Worm (Caenorhabditis elegans) whole organism, L2 larva: Measurements from ENCODE around the gene ttbk-3.

Experiments used
- blmp-1 ChIP-seq: sonication (generic microtip); optimal IDR thresholded peaks from 2 replicates; lab custom pipeline; 2017; ENCODE audit warnings: missing genetic modification characterization, mild to moderate bottlenecking, missing compliant biosample characterization, antibody characterized with exemption, moderate library complexity; ENCODE audit not compliant: insufficient read depth
- fos-1 ChIP-seq: fragments of 150-350 bp; optimal IDR thresholded peaks from 2 replicates; lab custom pipeline; 2014; ENCODE audit warnings: missing biosample characterization, missing genetic modification characterization
- lin-39 ChIP-seq: fragments of 150-350 bp; optimal IDR thresholded peaks from 2 replicates; lab custom pipeline; 2014; ENCODE audit warnings: missing biosample characterization, missing genetic modification reagents, missing genetic modification characterization
- nhr-6 ChIP-seq: fragments of 150-350 bp; optimal IDR thresholded peaks from 2 replicates; lab custom pipeline; 2014; ENCODE audit warnings: missing biosample characterization, missing genetic modification characterization
- nhr-77 ChIP-seq: fragments of 150-350 bp; optimal IDR thresholded peaks from 2 replicates; lab custom pipeline; 2014; ENCODE audit warnings: missing biosample characterization, missing genetic modification characterization
- snpc-4 ChIP-seq: fragments of 150-350 bp; optimal IDR thresholded peaks from 2 replicates; lab custom pipeline; 2014; ENCODE audit warnings: missing biosample characterization, missing genetic modification characterization
- unc-55 ChIP-seq: fragments of 150-350 bp; sonication (generic microtip); optimal IDR thresholded peaks from 3 replicates; lab custom pipeline; 2014; ENCODE audit warnings: missing biosample characterization, missing genetic modification reagents, missing genetic modification characterization
- unc-62 ChIP-seq: fragments of 150-350 bp; optimal IDR thresholded peaks from 2 replicates; lab custom pipeline; 2014; ENCODE audit warnings: missing biosample characterization, missing genetic modification reagents, missing genetic modification characterization
- ztf-4 ChIP-seq: fragments of 150-350 bp; optimal IDR thresholded peaks from 2 replicates; lab custom pipeline; 2014; ENCODE audit warnings: missing biosample characterization, missing genetic modification characterization

- TF ChIP-seq snpc-4 (tag; lab: Kevin White, UChicago) (no peak), fos-1 (peak; percentile 95), lin-39 (tag; lab: Kevin White, UChicago) (no peak), nhr-77 (tag; lab: Kevin White, UChicago) (no peak), unc-55 (no peak), blmp-1 (tag; lab: Kevin White, UChicago) (peak; percentile 79), unc-62 (no peak), ztf-4 (peak; percentile 45), nhr-6 (tag; lab: Kevin White, UChicago) (no peak)
Measured at ce11 chrIV:9875646-9876045, 14.1 kb downstream of the ttbk-3 start.
